Worm (Caenorhabditis elegans) whole organism, young adult: Measurements from ENCODE around the gene F20D6.1.

Experiments
- B0019.2 ChIP-seq: fragments of 200-800 bp; sonication (Bioruptor generic); conservative IDR thresholded peaks from 2 replicates; pipeline ENCODE4 v1.3.6; 2022; ENCODE audit warnings: missing genetic modification reagents, missing genetic modification characterization, missing compliant biosample characterization
- B0261.1 ChIP-seq: sonication (generic microtip); optimal IDR thresholded peaks from 2 replicates; lab custom pipeline; 2016; ENCODE audit warnings: mild to moderate bottlenecking, missing genetic modification characterization, moderate library complexity, missing compliant biosample characterization
- B0336.3 ChIP-seq: fragments of 200-800 bp; sonication (Bioruptor generic); IDR thresholded peaks from 2 replicates; pipeline ENCODE4 v1.3.6; 2022; ENCODE audit warnings: missing genetic modification characterization, missing compliant biosample characterization
- C06A6.2 ChIP-seq: fragments of 200-800 bp; sonication (Bioruptor generic); conservative IDR thresholded peaks from 2 replicates; pipeline ENCODE4 v1.3.6; 2022; ENCODE audit warnings: missing genetic modification characterization, missing compliant biosample characterization
- F10E7.11 ChIP-seq: sonication (generic microtip); optimal IDR thresholded peaks from 2 replicates; lab custom pipeline; 2017; ENCODE audit warnings: mild to moderate bottlenecking, missing genetic modification characterization, moderate library complexity, missing compliant biosample characterization
- F22D6.2 ChIP-seq: sonication (generic microtip); optimal IDR thresholded peaks from 2 replicates; lab custom pipeline; 2016; ENCODE audit warnings: mild to moderate bottlenecking, missing genetic modification characterization, missing compliant biosample characterization
- F33H1.4 ChIP-seq: fragments of 200-800 bp; sonication (Bioruptor generic); IDR thresholded peaks from 2 replicates; pipeline ENCODE4 v1.3.6; 2022; ENCODE audit warnings: missing genetic modification reagents, missing genetic modification characterization, missing compliant biosample characterization
- F37B4.10 ChIP-seq: fragments of 200-800 bp; sonication (Bioruptor generic); IDR thresholded peaks from 2 replicates; pipeline ENCODE4 v1.3.6; 2022; ENCODE audit warnings: missing genetic modification characterization, missing compliant biosample characterization
- F39B2.1 ChIP-seq: fragments of 200-800 bp; sonication (Bioruptor generic); IDR thresholded peaks from 2 replicates; pipeline ENCODE4 v1.3.6; 2022; ENCODE audit warnings: missing genetic modification reagents, missing genetic modification characterization, missing compliant biosample characterization
- F52B5.7 ChIP-seq: sonication (generic microtip); optimal IDR thresholded peaks from 2 replicates; lab custom pipeline; 2016; ENCODE audit warnings: mild to moderate bottlenecking, missing genetic modification characterization, missing compliant biosample characterization
- K11D2.4 ChIP-seq: fragments of 200-800 bp; sonication (Bioruptor generic); IDR thresholded peaks from 2 replicates; pipeline ENCODE4 v1.3.6; 2022; ENCODE audit warnings: missing genetic modification reagents, missing genetic modification characterization, missing compliant biosample characterization
- K12H6.12 ChIP-seq: fragments of 200-800 bp; sonication (Bioruptor generic); optimal IDR thresholded peaks from 2 replicates; lab custom pipeline; 2018; ENCODE audit warnings: mild to moderate bottlenecking, missing genetic modification characterization, missing compliant biosample characterization
- T26A5.8 ChIP-seq: sonication (generic microtip); optimal IDR thresholded peaks from 2 replicates; lab custom pipeline; 2016; ENCODE audit warnings: missing genetic modification characterization, missing compliant biosample characterization
- Y56A3A.18 ChIP-seq: fragments of 200-800 bp; sonication (Bioruptor generic); IDR thresholded peaks from 2 replicates; pipeline ENCODE4 v1.3.6; 2022; ENCODE audit warnings: missing genetic modification reagents, missing genetic modification characterization, missing compliant biosample characterization
- Y67H2A.10 ChIP-seq: fragments of 200-800 bp; sonication (Bioruptor generic); conservative IDR thresholded peaks from 2 replicates; pipeline ENCODE4 v1.3.6; 2022; ENCODE audit warnings: missing genetic modification reagents, missing genetic modification characterization, missing compliant biosample characterization
- Y79H2A.3 ChIP-seq: fragments of 200-800 bp; sonication (Bioruptor generic); conservative IDR thresholded peaks from 2 replicates; pipeline ENCODE4 v1.3.6; 2022; ENCODE audit warnings: missing genetic modification reagents, missing genetic modification characterization, missing compliant biosample characterization
- Y95B8A.8 ChIP-seq: fragments of 200-800 bp; sonication (Bioruptor generic); IDR thresholded peaks from 2 replicates; pipeline ENCODE4 v1.3.6; 2022; ENCODE audit warnings: missing genetic modification reagents, missing genetic modification characterization, missing compliant biosample characterization
- ama-1 ChIP-seq, 3 experiments: fragments of 150-350 bp in 1 of 3; sonication (generic microtip) in 2 of 3; optimal IDR thresholded peaks; 2 replicates each; lab custom pipeline; 2014 to 2018; ENCODE audit warnings: missing biosample characterization in 2 of 3, missing genetic modification characterization in 2 of 3, missing genetic modification reagents in 2 of 3
- aptf-2 ChIP-seq: fragments of 200-800 bp; sonication (Bioruptor generic); conservative IDR thresholded peaks from 2 replicates; pipeline ENCODE4 v1.3.6; 2022; ENCODE audit warnings: missing genetic modification reagents, missing genetic modification characterization, missing compliant biosample characterization
- attf-5 ChIP-seq: fragments of 200-800 bp; sonication (Bioruptor generic); optimal IDR thresholded peaks from 2 replicates; lab custom pipeline; 2018; ENCODE audit warnings: mild to moderate bottlenecking, missing genetic modification characterization, missing compliant biosample characterization
- attf-6 ChIP-seq: fragments of 200-800 bp; sonication (Bioruptor generic); IDR thresholded peaks from 2 replicates; pipeline ENCODE4 v1.3.6; 2022; ENCODE audit warnings: missing genetic modification reagents, missing genetic modification characterization, missing compliant biosample characterization
- bed-1 ChIP-seq: fragments of 200-800 bp; sonication (Bioruptor generic); IDR thresholded peaks from 2 replicates; pipeline ENCODE4 v1.3.6; 2022; ENCODE audit warnings: missing genetic modification reagents, missing genetic modification characterization, missing compliant biosample characterization
- cebp-1 ChIP-seq, 2 experiments: fragments of 200-800 bp in 1 of 2; sonication (Bioruptor generic) in 1 of 2; sonication (generic microtip) in 1 of 2; IDR thresholded peaks in 1 of 2; optimal IDR thresholded peaks in 1 of 2; 2 replicates each; pipeline versions ENCODE4 v1.3.6 to Lab custom; 2017 to 2022; ENCODE audit warnings: missing compliant biosample characterization in 2 of 2, missing genetic modification characterization in 2 of 2, mild to moderate bottlenecking in 1 of 2, missing genetic modification reagents in 1 of 2, moderate library complexity in 1 of 2
- egl-18 ChIP-seq: fragments of 200-800 bp; sonication (Bioruptor generic); IDR thresholded peaks from 2 replicates; pipeline ENCODE4 v1.3.6; 2022; ENCODE audit warnings: missing genetic modification reagents, missing genetic modification characterization, missing compliant biosample characterization
- ekl-4 ChIP-seq: fragments of 200-800 bp; sonication (Bioruptor generic); IDR thresholded peaks from 2 replicates; pipeline ENCODE4 v1.3.6; 2022; ENCODE audit warnings: missing genetic modification reagents, missing genetic modification characterization, missing compliant biosample characterization
- ets-4 ChIP-seq: fragments of 200-800 bp; sonication (Bioruptor generic); optimal IDR thresholded peaks from 2 replicates; lab custom pipeline; 2018; ENCODE audit warnings: mild to moderate bottlenecking, missing genetic modification characterization, missing compliant biosample characterization
- hlh-26 ChIP-seq: fragments of 200-800 bp; sonication (Bioruptor generic); conservative IDR thresholded peaks from 2 replicates; pipeline ENCODE4 v1.3.6; 2022; ENCODE audit warnings: missing genetic modification reagents, missing genetic modification characterization, missing compliant biosample characterization
- hmg-1.2 ChIP-seq: fragments of 200-800 bp; sonication (Bioruptor generic); IDR thresholded peaks from 2 replicates; pipeline ENCODE4 v1.3.6; 2022; ENCODE audit warnings: missing genetic modification reagents, missing genetic modification characterization, missing compliant biosample characterization
- lag-1 ChIP-seq: fragments of 200-800 bp; sonication (Bioruptor generic); IDR thresholded peaks from 2 replicates; pipeline ENCODE4 v1.3.6; 2022; ENCODE audit warnings: missing genetic modification reagents, missing genetic modification characterization, missing compliant biosample characterization
- let-607 ChIP-seq, 2 experiments: fragments of 200-800 bp in 1 of 2; sonication (Bioruptor generic) in 1 of 2; sonication (generic microtip) in 1 of 2; optimal IDR thresholded peaks; 2 replicates each; lab custom pipeline; 2016 to 2018; ENCODE audit warnings: mild to moderate bottlenecking in 2 of 2, missing compliant biosample characterization in 2 of 2, missing genetic modification characterization in 2 of 2, moderate library complexity in 2 of 2, missing genotype in 1 of 2
- lin-26 ChIP-seq: fragments of 200-800 bp; sonication (Bioruptor generic); IDR thresholded peaks from 2 replicates; pipeline ENCODE4 v1.3.6; 2022; ENCODE audit warnings: missing genetic modification reagents, missing genetic modification characterization, missing compliant biosample characterization
- lir-1 ChIP-seq: fragments of 200-800 bp; sonication (Bioruptor generic); conservative IDR thresholded peaks from 2 replicates; pipeline ENCODE4 v1.3.6; 2022; ENCODE audit warnings: missing genetic modification reagents, missing genetic modification characterization, missing compliant biosample characterization
- lsy-27 ChIP-seq: sonication (generic microtip); optimal IDR thresholded peaks from 2 replicates; lab custom pipeline; 2017; ENCODE audit warnings: missing genetic modification characterization, mild to moderate bottlenecking, missing compliant biosample characterization, antibody characterized with exemption, missing genotype, borderline replicate concordance; ENCODE audit not compliant: insufficient read depth
- madf-3 ChIP-seq: fragments of 200-800 bp; sonication (Bioruptor generic); IDR thresholded peaks from 2 replicates; pipeline ENCODE4 v1.3.6; 2022; ENCODE audit warnings: missing genetic modification reagents, missing genetic modification characterization, missing compliant biosample characterization
- mel-28 ChIP-seq: sonication (generic microtip); optimal IDR thresholded peaks from 2 replicates; lab custom pipeline; 2016; ENCODE audit warnings: borderline replicate concordance, mild to moderate bottlenecking, missing genetic modification characterization, missing compliant biosample characterization
- nfya-1 ChIP-seq: sonication (generic microtip); optimal IDR thresholded peaks from 2 replicates; lab custom pipeline; 2017; ENCODE audit warnings: antibody characterized with exemption, missing compliant biosample characterization, missing genetic modification characterization, borderline replicate concordance; ENCODE audit not compliant: insufficient read depth
- nfya-2 ChIP-seq: fragments of 200-800 bp; sonication (Bioruptor generic); IDR thresholded peaks from 2 replicates; pipeline ENCODE4 v1.3.6; 2022; ENCODE audit warnings: missing genetic modification reagents, missing genetic modification characterization, missing compliant biosample characterization
- nfyb-1 ChIP-seq: fragments of 200-800 bp; sonication (Bioruptor generic); IDR thresholded peaks from 2 replicates; pipeline ENCODE4 v1.3.6; 2022; ENCODE audit warnings: missing genetic modification reagents, missing genetic modification characterization, missing compliant biosample characterization
- nhr-80 ChIP-seq: sonication (generic microtip); optimal IDR thresholded peaks from 2 replicates; lab custom pipeline; 2016; ENCODE audit warnings: missing genetic modification characterization, missing compliant biosample characterization
- pha-4 ChIP-seq: fragments of 150-350 bp; sonication (generic microtip); optimal IDR thresholded peaks from 2 replicates; lab custom pipeline; 2014; ENCODE audit warnings: missing biosample characterization, missing genetic modification reagents, missing genetic modification characterization
- rpc-1 ChIP-seq, 2 experiments: fragments of 150-350 bp in 1 of 2; sonication (generic microtip) in 1 of 2; optimal IDR thresholded peaks; 2 replicates each; lab custom pipeline; 2014 to 2018; ENCODE audit warnings: missing biosample characterization in 1 of 2, missing genetic modification characterization in 1 of 2, missing genetic modification reagents in 1 of 2, missing genotype in 1 of 2
- snpc-3.4 ChIP-seq: sonication (generic microtip); optimal IDR thresholded peaks from 2 replicates; lab custom pipeline; 2017; ENCODE audit warnings: missing genetic modification characterization, mild to moderate bottlenecking, missing compliant biosample characterization, antibody characterized with exemption, moderate library complexity, missing genotype, missing genetic modification reagents
- somi-1 ChIP-seq: fragments of 200-800 bp; sonication (Bioruptor generic); optimal IDR thresholded peaks from 2 replicates; lab custom pipeline; 2018; ENCODE audit warnings: mild to moderate bottlenecking, missing genetic modification characterization, missing compliant biosample characterization
- xnd-1 ChIP-seq: sonication (generic microtip); optimal IDR thresholded peaks from 2 replicates; lab custom pipeline; 2016; ENCODE audit warnings: missing genotype, missing genetic modification reagents, missing genetic modification characterization, missing compliant biosample characterization
- ztf-22 ChIP-seq: fragments of 200-800 bp; sonication (Bioruptor generic); optimal IDR thresholded peaks from 2 replicates; lab custom pipeline; 2018; ENCODE audit warnings: mild to moderate bottlenecking, missing genetic modification characterization, moderate library complexity, missing compliant biosample characterization
- ztf-25 ChIP-seq: fragments of 200-800 bp; sonication (Bioruptor generic); IDR thresholded peaks from 2 replicates; pipeline ENCODE4 v1.3.6; 2022; ENCODE audit warnings: missing genetic modification reagents, missing genetic modification characterization, missing compliant biosample characterization

The F20D6.1 gene

ce11 chrV:8228712-8229119, 38.2 kb downstream of the F20D6.1 start (continued):
- TF ChIP-seq F10E7.11 (tag; lab: Kevin White, UChicago) (peak; percentile 8), lag-1 (GFP tag; lab: Robert Waterston, UW) (no peak), ztf-22 (GFP tag; lab: Kevin White, UChicago) (peak; percentile 22), F52B5.7 (no peak), F39B2.1 (GFP tag; lab: Robert Waterston, UW) (peak; percentile 82), Y95B8A.8 (GFP tag; lab: Robert Waterston, UW) (peak; percentile 86), pha-4 (tag; lab: Kevin White, UChicago) (no peak), lir-1 (peak; percentile 70; the same call in 1 of the 2 replicates), attf-6 (GFP tag; lab: Robert Waterston, UW) (peak; percentile 94), hlh-26 (GFP tag; lab: Robert Waterston, UW) (no peak), ekl-4 (GFP tag; lab: Robert Waterston, UW) (peak; percentile 94), nfyb-1 (GFP tag; lab: Robert Waterston, UW) (peak; percentile 91), cebp-1 (GFP tag; IDR thresholded peaks at IDR 0.05; lab: Robert Waterston, UW) (0 out of 2 replicates have a peak, but pooled peaks have one; percentile 20), cebp-1 (tag; optimal IDR thresholded peaks at IDR 0.05; lab: Kevin White, UChicago) (no peak), B0336.3 (peak; percentile 96), bed-1 (no peak), ztf-25 (GFP tag; lab: Robert Waterston, UW) (peak; percentile 73; the same call in 1 of the 2 replicates), F37B4.10 (GFP tag; lab: Robert Waterston, UW) (no peak), ama-1 (optimal IDR thresholded peaks at IDR 0.05; lab: Kevin White, UChicago) (peak; percentile 91), ama-1 (GFP tag; optimal IDR thresholded peaks at IDR 0.05; lab: Kevin White, UChicago) (peak in 1 of 2 experiments; percentile 35), C06A6.2 (GFP tag; lab: Robert Waterston, UW) (peak; percentile 74), egl-18 (no peak), K11D2.4 (peak; percentile 37; the same call in 1 of the 2 replicates), lin-26 (GFP tag; lab: Robert Waterston, UW) (peak; percentile 59; the same call in 1 of the 2 replicates), F22D6.2 (tag; lab: Kevin White, UChicago) (peak; percentile 41), K12H6.12 (peak; percentile 54), ets-4 (peak; percentile 61), nfya-1 (no peak), hmg-1.2 (GFP tag; lab: Robert Waterston, UW) (peak; percentile 99), Y56A3A.18 (GFP tag; lab: Robert Waterston, UW) (peak; percentile 94), snpc-3.4 (peak; percentile 99), mel-28 (tag; lab: Kevin White, UChicago) (peak; percentile 74), B0019.2 (peak; percentile 69), B0261.1 (tag; lab: Kevin White, UChicago) (peak; percentile 59), xnd-1 (tag; lab: Kevin White, UChicago) (peak; percentile 66), madf-3 (peak; percentile 74), Y79H2A.3 (0 out of 2 replicates have a peak, but pooled peaks have one; percentile 65), let-607 (tag; optimal IDR thresholded peaks at IDR 0.05; lab: Kevin White, UChicago) (peak; percentile 19 to 22), somi-1 (GFP tag; lab: Kevin White, UChicago) (peak; percentile 80), attf-5 (GFP tag; lab: Kevin White, UChicago) (peak; percentile 47), nhr-80 (tag; lab: Kevin White, UChicago) (peak; percentile 53), rpc-1 (optimal IDR thresholded peaks at IDR 0.05; lab: Kevin White, UChicago) (peak; percentile 14), rpc-1 (tag; optimal IDR thresholded peaks at IDR 0.05; lab: Kevin White, UChicago) (peak; percentile 23), nfya-2 (GFP tag; lab: Robert Waterston, UW) (no peak), F33H1.4 (GFP tag; lab: Robert Waterston, UW) (peak; percentile 71), lsy-27 (tag; lab: Kevin White, UChicago) (peak; percentile 31), Y67H2A.10 (GFP tag; lab: Robert Waterston, UW) (no peak), T26A5.8 (tag; lab: Kevin White, UChicago) (no peak), aptf-2 (0 out of 2 replicates have a peak, but pooled peaks have one; percentile 53)
